Worm (Caenorhabditis elegans) whole organism, L4 larva: Measurements from ENCODE around the gene C25F9.11.
A peak's percentile ranks its signal among the peaks of the same experiment; 100 is the strongest.

Experiments used
- Y75B8A.6 ChIP-seq: fragments of 200-800 bp; sonication (Bioruptor generic); IDR thresholded peaks from 2 replicates; pipeline ENCODE4 v1.3.6; 2022; ENCODE audit warnings: missing genetic modification reagents, missing genetic modification characterization, missing compliant biosample characterization
- nhr-11 ChIP-seq: fragments of 150-350 bp; optimal IDR thresholded peaks from 2 replicates; lab custom pipeline; 2014; ENCODE audit warnings: missing biosample characterization, missing genetic modification characterization
- nhr-77 ChIP-seq: fragments of 150-350 bp; optimal IDR thresholded peaks from 2 replicates; lab custom pipeline; 2014; ENCODE audit warnings: missing biosample characterization, missing genetic modification characterization
- unc-39 ChIP-seq: sonication (generic microtip); optimal IDR thresholded peaks from 2 replicates; lab custom pipeline; 2017; ENCODE audit warnings: missing biosample characterization, missing genetic modification characterization
- zfp-2 ChIP-seq: sonication (generic microtip); optimal IDR thresholded peaks from 2 replicates; lab custom pipeline; 2016; ENCODE audit warnings: mild to moderate bottlenecking, missing genetic modification characterization, missing compliant biosample characterization

DNA sequence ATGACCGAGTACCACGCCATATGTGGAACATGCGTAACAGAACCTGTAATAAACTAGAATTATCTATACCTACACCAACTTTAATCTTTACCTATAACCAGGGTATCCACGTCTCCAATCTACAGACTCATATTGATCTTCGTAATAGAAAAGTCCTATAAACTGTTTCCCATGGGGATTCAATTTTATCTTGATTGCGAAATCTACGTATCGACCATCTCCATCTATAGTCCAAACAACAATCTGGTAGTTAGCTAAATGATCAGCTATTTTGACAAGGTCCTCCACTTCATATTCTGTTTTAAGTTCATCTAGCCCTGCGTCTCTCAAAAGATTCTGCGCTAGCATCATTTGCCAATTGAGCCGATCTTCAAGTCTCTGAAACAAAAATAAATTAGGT, 3.3 kb downstream of the C25F9.11 start:
- TF ChIP-seq Y75B8A.6 (GFP tag; lab: Robert Waterston, UW) (0 out of 2 replicates have a peak, but pooled peaks have one; percentile 47), nhr-77 (no peak), unc-39 (no peak), zfp-2 (tag; lab: Kevin White, UChicago) (no peak), nhr-11 (no peak)
